Worm (Caenorhabditis elegans) whole organism, L2 larva: ENCODE results near the gene mps-2.

Experiments used
- Y55F3AM.14 ChIP-seq: fragments of 200-800 bp; sonication (Bioruptor generic); optimal IDR thresholded peaks from 2 replicates; lab custom pipeline; 2018; ENCODE audit warnings: mild to moderate bottlenecking, missing genetic modification characterization, missing compliant biosample characterization
- ZK546.5 ChIP-seq: sonication (generic microtip); optimal IDR thresholded peaks from 2 replicates; lab custom pipeline; 2017; ENCODE audit warnings: missing biosample characterization, missing genetic modification characterization
- alr-1 ChIP-seq: fragments of 150-350 bp; optimal IDR thresholded peaks from 2 replicates; lab custom pipeline; 2014; ENCODE audit warnings: missing biosample characterization, missing genetic modification characterization
- aly-2 ChIP-seq: fragments of 150-350 bp; optimal IDR thresholded peaks from 2 replicates; lab custom pipeline; 2014; ENCODE audit warnings: missing biosample characterization, missing genetic modification characterization
- ama-1 ChIP-seq: fragments of 150-350 bp; optimal IDR thresholded peaks from 2 replicates; lab custom pipeline; 2018; ENCODE audit warnings: inconsistent platforms
- blmp-1 ChIP-seq: sonication (generic microtip); optimal IDR thresholded peaks from 2 replicates; lab custom pipeline; 2017; ENCODE audit warnings: missing genetic modification characterization, mild to moderate bottlenecking, missing compliant biosample characterization, antibody characterized with exemption, moderate library complexity; ENCODE audit not compliant: insufficient read depth
- crh-2 ChIP-seq: sonication (generic microtip); optimal IDR thresholded peaks from 2 replicates; lab custom pipeline; 2017; ENCODE audit warnings: missing biosample characterization, missing genetic modification characterization
- dmd-4 ChIP-seq: sonication (generic microtip); optimal IDR thresholded peaks from 2 replicates; lab custom pipeline; 2017; ENCODE audit warnings: missing biosample characterization, missing genetic modification characterization
- elt-1 ChIP-seq: fragments of 150-350 bp; optimal IDR thresholded peaks from 2 replicates; lab custom pipeline; 2014; ENCODE audit warnings: missing biosample characterization, missing genetic modification characterization
- elt-3 ChIP-seq: sonication (generic microtip); optimal IDR thresholded peaks from 2 replicates; lab custom pipeline; 2017; ENCODE audit warnings: missing biosample characterization, missing genetic modification characterization
- fos-1 ChIP-seq: fragments of 150-350 bp; optimal IDR thresholded peaks from 2 replicates; lab custom pipeline; 2014; ENCODE audit warnings: missing biosample characterization, missing genetic modification characterization
- lin-11 ChIP-seq: fragments of 150-350 bp; sonication (generic microtip); optimal IDR thresholded peaks from 2 replicates; lab custom pipeline; 2014; ENCODE audit warnings: missing biosample characterization, missing genetic modification characterization, inconsistent platforms, mixed read lengths
- lin-39 ChIP-seq: fragments of 150-350 bp; optimal IDR thresholded peaks from 2 replicates; lab custom pipeline; 2014; ENCODE audit warnings: missing biosample characterization, missing genetic modification reagents, missing genetic modification characterization
- lsy-2 ChIP-seq, 2 experiments: fragments of 150-350 bp in 1 of 2; sonication (generic microtip) in 1 of 2; optimal IDR thresholded peaks; 2 replicates each; lab custom pipeline; 2014 to 2017; ENCODE audit warnings: missing biosample characterization in 2 of 2, missing genetic modification characterization in 2 of 2
- mab-5 ChIP-seq: fragments of 150-350 bp; optimal IDR thresholded peaks from 2 replicates; lab custom pipeline; 2014; ENCODE audit warnings: missing biosample characterization, missing genetic modification characterization
- mbf-1 ChIP-seq: sonication (generic microtip); optimal IDR thresholded peaks from 2 replicates; lab custom pipeline; 2017; ENCODE audit warnings: missing biosample characterization, missing genetic modification characterization
- nhr-10 ChIP-seq: sonication (generic microtip); optimal IDR thresholded peaks from 2 replicates; lab custom pipeline; 2017; ENCODE audit warnings: missing biosample characterization, missing genetic modification characterization
- nhr-12 ChIP-seq: fragments of 150-350 bp; optimal IDR thresholded peaks from 2 replicates; lab custom pipeline; 2014; ENCODE audit warnings: missing biosample characterization, missing genetic modification characterization
- nhr-129 ChIP-seq: fragments of 150-350 bp; optimal IDR thresholded peaks from 2 replicates; lab custom pipeline; 2014; ENCODE audit warnings: missing biosample characterization, missing genetic modification characterization
- nhr-21 ChIP-seq: fragments of 150-350 bp; optimal IDR thresholded peaks from 2 replicates; lab custom pipeline; 2014; ENCODE audit warnings: missing biosample characterization, missing genetic modification characterization
- nhr-237 ChIP-seq: fragments of 150-350 bp; optimal IDR thresholded peaks from 2 replicates; lab custom pipeline; 2014; ENCODE audit warnings: missing biosample characterization, missing genetic modification characterization
- nhr-6 ChIP-seq: fragments of 150-350 bp; optimal IDR thresholded peaks from 2 replicates; lab custom pipeline; 2014; ENCODE audit warnings: missing biosample characterization, missing genetic modification characterization
- nhr-77 ChIP-seq: fragments of 150-350 bp; optimal IDR thresholded peaks from 2 replicates; lab custom pipeline; 2014; ENCODE audit warnings: missing biosample characterization, missing genetic modification characterization
- peb-1 ChIP-seq: fragments of 150-350 bp; optimal IDR thresholded peaks from 2 replicates; lab custom pipeline; 2014; ENCODE audit warnings: missing biosample characterization, missing genetic modification characterization
- sem-4 ChIP-seq: fragments of 150-350 bp; optimal IDR thresholded peaks from 2 replicates; lab custom pipeline; 2014; ENCODE audit warnings: missing biosample characterization, missing genetic modification reagents, missing genetic modification characterization
- sma-3 ChIP-seq: sonication (generic microtip); optimal IDR thresholded peaks from 2 replicates; lab custom pipeline; 2016; ENCODE audit warnings: missing genetic modification reagents, missing genetic modification characterization, missing compliant biosample characterization
- sma-9 ChIP-seq, 2 experiments: fragments of 150-350 bp in 1 of 2; sonication (generic microtip) in 1 of 2; optimal IDR thresholded peaks; 2 replicates each; lab custom pipeline; 2014 to 2016; ENCODE audit warnings: missing genetic modification characterization in 2 of 2, mild to moderate bottlenecking in 1 of 2, missing biosample characterization in 1 of 2, missing compliant biosample characterization in 1 of 2, missing genetic modification reagents in 1 of 2, moderate library complexity in 1 of 2
- unc-55 ChIP-seq: fragments of 150-350 bp; sonication (generic microtip); optimal IDR thresholded peaks from 3 replicates; lab custom pipeline; 2014; ENCODE audit warnings: missing biosample characterization, missing genetic modification reagents, missing genetic modification characterization
- zag-1 ChIP-seq: fragments of 150-350 bp; optimal IDR thresholded peaks from 2 replicates; lab custom pipeline; 2014; ENCODE audit warnings: missing biosample characterization, missing genetic modification characterization
- ztf-1 ChIP-seq: fragments of 200-800 bp; sonication (Bioruptor generic); conservative IDR thresholded peaks from 2 replicates; pipeline ENCODE4 v1.3.6; 2022; ENCODE audit warnings: missing genetic modification characterization, missing compliant biosample characterization
- ztf-11 ChIP-seq: sonication (generic microtip); optimal IDR thresholded peaks from 2 replicates; lab custom pipeline; 2017; ENCODE audit warnings: missing biosample characterization, missing genetic modification characterization
- ztf-4 ChIP-seq: fragments of 150-350 bp; optimal IDR thresholded peaks from 2 replicates; lab custom pipeline; 2014; ENCODE audit warnings: missing biosample characterization, missing genetic modification characterization

Gene mps-2

ce11 chrII:340714-341113 lies 28.7 kb upstream of the mps-2 start:
- TF ChIP-seq ZK546.5 (tag; lab: Kevin White, UChicago) (no peak), sma-3 (GFP tag; lab: Kevin White, UChicago) (no peak), lin-11 (tag; lab: Kevin White, UChicago) (no peak), dmd-4 (tag; lab: Kevin White, UChicago) (no peak), elt-3 (tag; lab: Kevin White, UChicago) (no peak), elt-1 (tag; lab: Kevin White, UChicago) (no peak), ztf-11 (no peak), sem-4 (tag; lab: Kevin White, UChicago) (no peak), lsy-2 (tag; optimal IDR thresholded peaks at IDR 0.05; lab: Kevin White, UChicago) (no peak), nhr-6 (no peak), nhr-10 (no peak), Y55F3AM.14 (GFP tag; lab: Kevin White, UChicago) (no peak), unc-55 (GFP tag; lab: Kevin White, UChicago) (no peak), nhr-77 (tag; lab: Kevin White, UChicago) (no peak)

- TF ChIP-seq fos-1 (tag; lab: Kevin White, UChicago) (no peak), elt-3 (tag; lab: Kevin White, UChicago) (no peak), ZK546.5 (tag; lab: Kevin White, UChicago) (no peak), blmp-1 (no peak), mbf-1 (no peak), elt-1 (tag; lab: Kevin White, UChicago) (no peak), lin-39 (tag; lab: Kevin White, UChicago) (no peak), nhr-6 (no peak), Y55F3AM.14 (GFP tag; lab: Kevin White, UChicago) (no peak), crh-2 (no peak), sem-4 (tag; lab: Kevin White, UChicago) (no peak)
These were observed 28.2 kb upstream of the mps-2 start, which contains the start of gene clc-31 for ce11 chrII:340224-340623. Gene clc-31, plus strand, starts transcription at chrII:340524.

- TF ChIP-seq nhr-237 (tag; lab: Kevin White, UChicago): no peak
- TF ChIP-seq ztf-11: no peak
- no peak for TF ChIP-seq sma-9 (GFP tag; optimal IDR thresholded peaks at IDR 0.05; lab: Kevin White, UChicago)
- TF ChIP-seq sma-9 (tag; optimal IDR thresholded peaks at IDR 0.05; lab: Kevin White, UChicago): no peak
- no peak for TF ChIP-seq nhr-129 (tag; lab: Kevin White, UChicago)
- TF ChIP-seq unc-55 (GFP tag; lab: Kevin White, UChicago): no peak
These were observed 25.3 kb upstream of the mps-2 start, which contains the start of gene cpn-2 for ce11 chrII:337233-337832. Gene cpn-2, plus strand, starts transcription at chrII:337782.

ce11 chrII:334828-335227 lies 22.8 kb upstream of the mps-2 start:
- no peak for TF ChIP-seq alr-1 (tag; lab: Kevin White, UChicago)
- TF ChIP-seq ztf-4 (tag; lab: Kevin White, UChicago): no peak
- no peak for TF ChIP-seq aly-2 (tag; lab: Kevin White, UChicago)
- peak; percentile 23 for TF ChIP-seq nhr-21 (tag; lab: Kevin White, UChicago)

- TF ChIP-seq fos-1 (tag; lab: Kevin White, UChicago) (peak; percentile 18), crh-2 (no peak), mbf-1 (no peak), nhr-6 (no peak)
These were observed 21.9 kb upstream of the mps-2 start for ce11 chrII:333853-334449.

ce11 chrII:332419-332818 lies 20.4 kb upstream of the mps-2 start, which contains the start of gene cbn-1:
Gene cbn-1, minus strand, starts transcription at chrII:332519.
- TF ChIP-seq nhr-10 (no peak), lin-39 (tag; lab: Kevin White, UChicago) (no peak), zag-1 (tag; lab: Kevin White, UChicago) (no peak), ama-1 (no peak), nhr-12 (tag; lab: Kevin White, UChicago) (no peak), sma-9 (GFP tag; optimal IDR thresholded peaks at IDR 0.05; lab: Kevin White, UChicago) (no peak), sma-9 (tag; optimal IDR thresholded peaks at IDR 0.05; lab: Kevin White, UChicago) (no peak), ztf-1 (no peak), mab-5 (tag; lab: Kevin White, UChicago) (no peak), peb-1 (no peak), unc-55 (GFP tag; lab: Kevin White, UChicago) (no peak)
